Worm (Caenorhabditis elegans) whole organism, early embryonic: ENCODE results near the gene ZK616.1.

Source experiments
- ama-1 ChIP-seq: fragments of 150-350 bp; optimal IDR thresholded peaks from 2 replicates; lab custom pipeline; 2014
- ceh-36 ChIP-seq: sonication (generic microtip); optimal IDR thresholded peaks from 2 replicates; lab custom pipeline; 2016; ENCODE audit warnings: missing genetic modification characterization, inconsistent platforms, missing compliant biosample characterization
- ets-7 ChIP-seq: sonication (generic microtip); optimal IDR thresholded peaks from 2 replicates; lab custom pipeline; 2016; ENCODE audit warnings: missing genotype, missing genetic modification characterization, missing compliant biosample characterization
- flt-1 ChIP-seq: fragments of 200-800 bp; sonication (Bioruptor generic); IDR thresholded peaks from 2 replicates; pipeline ENCODE4 v1.3.6; 2022; ENCODE audit warnings: missing genetic modification characterization, missing compliant biosample characterization
- hmg-4 ChIP-seq: fragments of 200-800 bp; sonication (Bioruptor generic); optimal IDR thresholded peaks from 2 replicates; lab custom pipeline; 2018; ENCODE audit warnings: mild to moderate bottlenecking, missing genetic modification characterization, missing compliant biosample characterization
- pes-1 ChIP-seq: fragments of 200-800 bp; sonication (Bioruptor generic); IDR thresholded peaks from 2 replicates; pipeline ENCODE4 v1.3.6; 2022; ENCODE audit warnings: missing genetic modification reagents, missing genetic modification characterization, missing compliant biosample characterization
- scrt-1 ChIP-seq: fragments of 200-800 bp; sonication (Bioruptor generic); IDR thresholded peaks from 2 replicates; pipeline ENCODE4 v1.3.6; 2022; ENCODE audit warnings: missing genetic modification characterization, missing compliant biosample characterization
- sea-1 ChIP-seq: fragments of 200-800 bp; sonication (Bioruptor generic); conservative IDR thresholded peaks from 2 replicates; pipeline ENCODE4 v1.3.6; 2022; ENCODE audit warnings: missing genetic modification characterization, missing compliant biosample characterization
- tbx-37 ChIP-seq: fragments of 200-800 bp; sonication (Bioruptor generic); conservative IDR thresholded peaks from 2 replicates; pipeline ENCODE4 v1.3.6; 2022; ENCODE audit warnings: missing genetic modification reagents, missing genetic modification characterization, missing compliant biosample characterization
- tra-4 ChIP-seq: sonication (generic microtip); optimal IDR thresholded peaks from 2 replicates; lab custom pipeline; 2017; ENCODE audit warnings: missing genetic modification characterization, missing compliant biosample characterization

ce11 chrIV:5411641-5412337 lies 11.1 kb downstream of the ZK616.1 start, which contains the start of gene ZK616.8:
- TF ChIP-seq ama-1 (no peak), tbx-37 (GFP tag; lab: Robert Waterston, UW) (no peak), hmg-4 (GFP tag; lab: Kevin White, UChicago) (no peak), pes-1 (GFP tag; lab: Robert Waterston, UW) (no peak), ceh-36 (no peak), ets-7 (tag; lab: Kevin White, UChicago) (no peak), scrt-1 (GFP tag; lab: Robert Waterston, UW) (no peak), sea-1 (GFP tag; lab: Robert Waterston, UW) (no peak), tra-4 (tag; lab: Kevin White, UChicago) (no peak), flt-1 (GFP tag; lab: Robert Waterston, UW) (no peak)
